Fruit fly (Drosophila melanogaster) whole organism, prepupa: ENCODE measurements around the gene ome.

Experiments
- Blimp-1 ChIP-seq: fragments of 200-800 bp; sonication (Bioruptor generic); optimal IDR thresholded peaks from 3 replicates; lab custom pipeline; 2017; ENCODE audit warnings: missing biosample characterization, missing genetic modification characterization, mild to moderate bottlenecking, moderate library complexity, missing genetic modification reagents
- CG10631 ChIP-seq: fragments of 200-800 bp; sonication (Bioruptor generic); optimal IDR thresholded peaks from 2 replicates; lab custom pipeline; 2016; ENCODE audit warnings: missing biosample characterization, missing genetic modification characterization
- CG10669 ChIP-seq: fragments of 200-800 bp; sonication (Bioruptor generic); optimal IDR thresholded peaks from 3 replicates; lab custom pipeline; 2018; ENCODE audit warnings: missing biosample characterization, mild to moderate bottlenecking, missing genetic modification characterization, moderate library complexity
- CG11294 ChIP-seq: fragments of 200-800 bp; sonication (Bioruptor generic); IDR thresholded peaks from 2 replicates; pipeline ENCODE4 v1.3.6; 2022; ENCODE audit warnings: missing biosample characterization, missing genetic modification characterization
- CG11902 ChIP-seq: fragments of 200-800 bp; sonication (Bioruptor generic); optimal IDR thresholded peaks from 3 replicates; lab custom pipeline; 2016; ENCODE audit warnings: missing biosample characterization, missing genetic modification characterization
- CG15336 ChIP-seq: fragments of 200-800 bp; sonication (Bioruptor generic); IDR thresholded peaks from 2 replicates; pipeline ENCODE4 v1.3.6; 2022; ENCODE audit warnings: missing biosample characterization, missing genetic modification characterization
- CG1621 ChIP-seq: fragments of 200-800 bp; sonication (Bioruptor generic); optimal IDR thresholded peaks from 3 replicates; lab custom pipeline; 2018; ENCODE audit warnings: missing biosample characterization, mild to moderate bottlenecking, missing genetic modification characterization
- CG16779 ChIP-seq: fragments of 200-800 bp; sonication (Bioruptor generic); optimal IDR thresholded peaks from 3 replicates; lab custom pipeline; 2017; ENCODE audit warnings: missing biosample characterization, mild to moderate bottlenecking, missing genetic modification characterization
- CG3032 ChIP-seq: fragments of 200-800 bp; optimal IDR thresholded peaks from 2 replicates; lab custom pipeline; 2019; ENCODE audit warnings: missing biosample characterization, mild to moderate bottlenecking, missing genetic modification characterization, moderate library complexity
- CG31627 ChIP-seq: fragments of 200-800 bp; sonication (Bioruptor generic); optimal IDR thresholded peaks from 3 replicates; lab custom pipeline; 2016; ENCODE audit warnings: missing biosample characterization, missing genetic modification characterization
- CG34406 ChIP-seq: fragments of 200-800 bp; sonication (Bioruptor generic); optimal IDR thresholded peaks from 3 replicates; lab custom pipeline; 2016; ENCODE audit warnings: missing biosample characterization, missing genetic modification characterization
- CG4318 ChIP-seq: fragments of 200-800 bp; sonication (Bioruptor generic); optimal IDR thresholded peaks from 3 replicates; lab custom pipeline; 2017; ENCODE audit warnings: missing biosample characterization, mild to moderate bottlenecking, missing genetic modification characterization
- CG6163 ChIP-seq: fragments of 200-800 bp; sonication (Bioruptor generic); IDR thresholded peaks from 3 replicates; pipeline ENCODE4 v1.3.6; 2022; ENCODE audit warnings: missing biosample characterization, missing genetic modification characterization
- CG6276 ChIP-seq: fragments of 200-800 bp; sonication (Bioruptor generic); optimal IDR thresholded peaks from 2 replicates; lab custom pipeline; 2017; ENCODE audit warnings: missing biosample characterization, mild to moderate bottlenecking, missing genetic modification characterization
- CG6854 ChIP-seq: fragments of 200-800 bp; sonication (Bioruptor generic); optimal IDR thresholded peaks from 2 replicates; lab custom pipeline; 2017; ENCODE audit warnings: missing biosample characterization, mild to moderate bottlenecking, missing genetic modification characterization
- CG7368 ChIP-seq: fragments of 200-800 bp; sonication (Bioruptor generic); optimal IDR thresholded peaks from 3 replicates; lab custom pipeline; 2016; ENCODE audit warnings: missing biosample characterization, missing genetic modification characterization
- CG8119 ChIP-seq: fragments of 200-800 bp; sonication (Bioruptor generic); IDR thresholded peaks from 3 replicates; pipeline ENCODE4 v1.3.6; 2022; ENCODE audit warnings: missing biosample characterization, missing genetic modification characterization
- CG8319 ChIP-seq: fragments of 200-800 bp; sonication (Bioruptor generic); optimal IDR thresholded peaks from 3 replicates; lab custom pipeline; 2016; ENCODE audit warnings: missing biosample characterization, missing genetic modification characterization
- CG8632 ChIP-seq: fragments of 200-800 bp; sonication (Bioruptor generic); optimal IDR thresholded peaks from 3 replicates; lab custom pipeline; 2016; ENCODE audit warnings: missing biosample characterization, missing genetic modification characterization
- CG9139 ChIP-seq: fragments of 200-800 bp; sonication (Bioruptor generic); optimal IDR thresholded peaks from 3 replicates; lab custom pipeline; 2017; ENCODE audit warnings: missing biosample characterization, mild to moderate bottlenecking, missing genetic modification characterization
- Eip75B ChIP-seq: fragments of 200-800 bp; sonication (Bioruptor generic); optimal IDR thresholded peaks from 3 replicates; lab custom pipeline; 2016; ENCODE audit warnings: missing biosample characterization, missing genetic modification characterization
- Eip78C ChIP-seq: fragments of 200-800 bp; sonication (Bioruptor generic); peaks from one replicate; lab custom pipeline; 2016; ENCODE audit warnings: missing biosample characterization, missing genetic modification characterization
- Ets21C ChIP-seq: fragments of 200-800 bp; sonication (Bioruptor generic); optimal IDR thresholded peaks from 3 replicates; lab custom pipeline; 2016; ENCODE audit warnings: missing biosample characterization, missing genetic modification characterization
- Ets96B ChIP-seq: fragments of 200-800 bp; optimal IDR thresholded peaks from 2 replicates; lab custom pipeline; 2019; ENCODE audit warnings: missing biosample characterization, mild to moderate bottlenecking, missing genetic modification characterization, moderate library complexity
- Hr38 ChIP-seq: sonication (Bioruptor generic); optimal IDR thresholded peaks from 2 replicates; lab custom pipeline; 2016; ENCODE audit warnings: missing biosample characterization, missing genetic modification characterization
- Hr39 ChIP-seq: fragments of 200-800 bp; sonication (Bioruptor generic); optimal IDR thresholded peaks from 2 replicates; lab custom pipeline; 2016; ENCODE audit warnings: missing biosample characterization, missing genetic modification characterization
- Hr4 ChIP-seq: fragments of 200-800 bp; sonication (Bioruptor generic); optimal IDR thresholded peaks from 3 replicates; lab custom pipeline; 2016; ENCODE audit warnings: missing biosample characterization, missing genetic modification characterization
- Lpt ChIP-seq: fragments of 200-800 bp; sonication (Bioruptor generic); optimal IDR thresholded peaks from 3 replicates; lab custom pipeline; 2016; ENCODE audit warnings: missing biosample characterization, missing genetic modification characterization
- Met ChIP-seq: fragments of 200-800 bp; sonication (Bioruptor generic); optimal IDR thresholded peaks from 3 replicates; lab custom pipeline; 2016; ENCODE audit warnings: missing biosample characterization, missing genetic modification characterization
- OdsH ChIP-seq: fragments of 200-800 bp; sonication (Bioruptor generic); optimal IDR thresholded peaks from 3 replicates; lab custom pipeline; 2016; ENCODE audit warnings: missing biosample characterization, missing genetic modification characterization
- Smox ChIP-seq: fragments of 200-800 bp; sonication (Bioruptor generic); optimal IDR thresholded peaks from 3 replicates; lab custom pipeline; 2016; ENCODE audit warnings: missing biosample characterization, missing genetic modification characterization
- Sox102F ChIP-seq: fragments of 200-800 bp; sonication (Bioruptor generic); optimal IDR thresholded peaks from 2 replicates; lab custom pipeline; 2016; ENCODE audit warnings: missing biosample characterization, mild to moderate bottlenecking, missing genetic modification characterization
- Sox15 ChIP-seq: fragments of 200-800 bp; sonication (Bioruptor generic); optimal IDR thresholded peaks from 3 replicates; lab custom pipeline; 2016; ENCODE audit warnings: missing biosample characterization, missing genetic modification characterization
- achi ChIP-seq: fragments of 200-800 bp; sonication (Bioruptor generic); optimal IDR thresholded peaks from 3 replicates; lab custom pipeline; 2016; ENCODE audit warnings: missing biosample characterization, missing genetic modification characterization
- acj6 ChIP-seq: fragments of 200-800 bp; sonication (Bioruptor generic); optimal IDR thresholded peaks from 3 replicates; lab custom pipeline; 2016; ENCODE audit warnings: missing biosample characterization, missing genetic modification characterization
- cyc ChIP-seq: fragments of 200-800 bp; sonication (Bioruptor generic); optimal IDR thresholded peaks from 3 replicates; lab custom pipeline; 2016; ENCODE audit warnings: missing biosample characterization, missing genetic modification characterization
- fd59A ChIP-seq: fragments of 200-800 bp; sonication (Bioruptor generic); optimal IDR thresholded peaks from 2 replicates; lab custom pipeline; 2017; ENCODE audit warnings: missing biosample characterization, mild to moderate bottlenecking, missing genetic modification characterization, missing genetic modification reagents
- net ChIP-seq: fragments of 200-800 bp; sonication (Bioruptor generic); optimal IDR thresholded peaks from 3 replicates; lab custom pipeline; 2016; ENCODE audit warnings: missing biosample characterization, missing genetic modification characterization
- pdm3 ChIP-seq: fragments of 200-800 bp; sonication (Bioruptor generic); optimal IDR thresholded peaks from 3 replicates; lab custom pipeline; 2016; ENCODE audit warnings: missing biosample characterization, missing genetic modification characterization
- salr ChIP-seq, 2 experiments: fragments of 200-800 bp; sonication (Bioruptor generic); optimal IDR thresholded peaks; 3 replicates each; lab custom pipeline; 2016 to 2018; ENCODE audit warnings: missing biosample characterization in 2 of 2, missing genetic modification characterization in 2 of 2, mild to moderate bottlenecking in 1 of 2
- ss ChIP-seq, 2 experiments: fragments of 200-800 bp; sonication (Bioruptor generic); optimal IDR thresholded peaks; 2 replicates in 1 of 2; 3 replicates in 1 of 2; lab custom pipeline; 2017 to 2018; ENCODE audit warnings: mild to moderate bottlenecking in 2 of 2, missing biosample characterization in 2 of 2, missing genetic modification characterization in 2 of 2, moderate library complexity in 1 of 2
- topi ChIP-seq: fragments of 200-800 bp; sonication (Bioruptor generic); optimal IDR thresholded peaks from 3 replicates; lab custom pipeline; 2016; ENCODE audit warnings: missing biosample characterization, missing genetic modification characterization

Gene ome

DNA sequence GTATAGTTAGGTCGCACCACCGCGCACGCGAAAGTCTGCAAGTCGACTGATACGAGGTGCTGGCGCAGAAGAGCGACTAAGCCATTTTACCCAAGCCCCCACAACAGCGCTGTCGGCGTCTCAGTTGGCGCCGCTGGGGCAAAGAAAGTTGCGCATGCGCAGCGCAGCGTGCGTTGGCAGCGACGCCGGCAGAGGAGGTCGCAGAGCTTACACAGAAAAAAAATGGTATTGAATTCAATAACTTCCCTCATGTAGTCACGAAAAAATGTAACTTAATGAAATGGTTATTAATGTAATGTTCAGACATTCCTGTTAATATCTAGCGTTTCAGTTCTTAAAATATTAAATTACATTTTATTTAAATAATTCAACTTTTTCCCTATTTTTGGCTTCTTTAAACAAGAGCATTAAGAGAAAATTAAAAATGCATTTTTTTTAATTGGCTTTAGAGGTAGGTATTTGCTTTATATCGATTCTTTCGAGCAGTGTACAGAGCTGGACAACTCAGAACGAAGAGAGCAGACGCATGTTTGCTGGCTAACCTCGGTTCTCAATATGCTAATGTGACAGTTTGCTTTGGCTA is 5.5 kb downstream of the ome start, which contains the start of gene CG4914 (continued):
- TF ChIP-seq ss (GFP tag; optimal IDR thresholded peaks at IDR 0.05; lab: Kevin White, UChicago) (peak; percentile 26 to 56), CG3032 (tag; lab: Kevin White, UChicago) (peak; percentile 71), CG31627 (peak; percentile 81), Ets96B (tag; lab: Kevin White, UChicago) (peak; percentile 78), CG4318 (GFP tag; lab: Kevin White, UChicago) (peak; percentile 88), pdm3 (GFP tag; lab: Kevin White, UChicago) (peak; percentile 72), salr (GFP tag; optimal IDR thresholded peaks at IDR 0.05; lab: Kevin White, UChicago) (peak; percentile 13 to 90), OdsH (GFP tag; lab: Kevin White, UChicago) (peak; percentile 88), cyc (GFP tag; lab: Kevin White, UChicago) (peak; percentile 78), Blimp-1 (GFP tag; lab: Kevin White, UChicago) (peak; percentile 73), Hr38 (no peak), CG6163 (peak; percentile 78; the same call in 2 of the 3 replicates), Ets21C (GFP tag; lab: Kevin White, UChicago) (peak; percentile 64), Sox15 (GFP tag; lab: Kevin White, UChicago) (peak; percentile 71), CG6276 (GFP tag; lab: Kevin White, UChicago) (peak; percentile 82), CG8632 (GFP tag; lab: Kevin White, UChicago) (peak; percentile 79), Eip78C (peak; percentile 94), net (peak; percentile 85), CG10669 (GFP tag; lab: Kevin White, UChicago) (peak; percentile 57), fd59A (peak; percentile 52), CG16779 (tag; lab: Kevin White, UChicago) (peak; percentile 76), CG11294 (GFP tag; lab: Robert Waterston, UW) (peak; percentile 51), topi (GFP tag; lab: Kevin White, UChicago) (peak; percentile 89), CG15336 (GFP tag; lab: Robert Waterston, UW) (peak; percentile 86), CG8319 (GFP tag; lab: Kevin White, UChicago) (peak; percentile 62), Hr4 (peak; percentile 65), Smox (GFP tag; lab: Kevin White, UChicago) (peak; percentile 89), acj6 (GFP tag; lab: Kevin White, UChicago) (peak; percentile 87), CG34406 (GFP tag; lab: Kevin White, UChicago) (peak; percentile 85), Eip75B (GFP tag; lab: Kevin White, UChicago) (peak; percentile 82), Met (peak; percentile 87), Sox102F (GFP tag; lab: Kevin White, UChicago) (peak; percentile 78), achi (GFP tag; lab: Kevin White, UChicago) (peak; percentile 88), CG7368 (GFP tag; lab: Kevin White, UChicago) (peak; percentile 30), CG1621 (tag; lab: Kevin White, UChicago) (no peak)

DNA sequence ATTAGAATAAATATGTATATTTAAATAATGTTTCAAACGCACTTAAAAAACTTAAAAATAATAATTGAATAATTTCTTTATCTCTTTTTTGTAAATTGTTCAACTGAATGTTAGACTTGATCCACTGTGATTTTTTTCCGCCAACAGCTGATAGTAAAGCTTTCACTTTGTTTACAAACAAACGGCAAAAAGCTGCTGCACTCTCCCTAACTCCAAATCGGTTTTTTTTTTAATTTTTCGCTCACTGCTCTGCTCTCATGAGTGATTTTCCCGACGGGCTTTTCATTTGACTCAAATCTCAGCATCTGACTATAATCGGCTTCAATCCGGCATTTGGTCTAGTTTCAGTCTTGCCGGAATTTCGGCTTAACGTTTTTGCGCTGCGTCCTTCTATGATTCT is 8.9 kb downstream of the ome start:
- no peak for TF ChIP-seq CG10631
- TF ChIP-seq CG6163: 0 out of 3 replicates have a peak, but pooled peaks have one; percentile 13
- TF ChIP-seq CG15336 (GFP tag; lab: Robert Waterston, UW): peak; percentile 58
- peak; percentile 23 for TF ChIP-seq CG6276 (GFP tag; lab: Kevin White, UChicago)
- TF ChIP-seq Sox15 (GFP tag; lab: Kevin White, UChicago): no peak

DNA sequence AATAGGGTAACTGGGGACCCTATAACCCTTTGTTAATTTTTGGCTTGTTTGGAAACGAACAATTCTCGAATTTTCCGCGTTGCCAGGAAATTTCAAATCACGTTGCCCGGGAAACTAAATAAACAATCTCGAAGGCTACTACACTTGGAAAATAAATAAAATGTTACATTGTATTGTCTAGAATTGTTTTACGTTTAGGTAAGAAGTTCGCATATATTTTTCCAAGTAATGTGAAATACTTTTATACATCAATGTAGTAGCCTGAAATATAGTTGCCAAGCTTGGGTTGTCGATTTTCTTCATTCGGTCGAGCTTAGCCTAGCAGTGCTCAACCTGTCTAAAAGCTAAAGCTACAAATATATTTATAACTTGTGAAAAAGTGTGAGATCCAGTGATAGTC is 11.8 kb downstream of the ome start, which contains the start of gene Dnaaf6:
Gene Dnaaf6, plus strand, starts transcription at position 301 of the 400 bp plus-strand sequence.
- TF ChIP-seq Lpt (GFP tag; lab: Kevin White, UChicago) (no peak), CG9139 (no peak), CG8319 (GFP tag; lab: Kevin White, UChicago) (no peak), CG11902 (GFP tag; lab: Kevin White, UChicago) (no peak), CG31627 (no peak), Met (no peak), CG6854 (GFP tag; lab: Kevin White, UChicago) (no peak), CG1621 (tag; lab: Kevin White, UChicago) (no peak), Smox (GFP tag; lab: Kevin White, UChicago) (no peak), CG8119 (GFP tag; lab: Robert Waterston, UW) (no peak), Hr39 (no peak), OdsH (GFP tag; lab: Kevin White, UChicago) (no peak), CG11294 (GFP tag; lab: Robert Waterston, UW) (no peak), Eip78C (no peak), topi (GFP tag; lab: Kevin White, UChicago) (no peak), Sox102F (GFP tag; lab: Kevin White, UChicago) (no peak)
